Fruit fly (Drosophila melanogaster): ENCODE measurements around the gene olf413.

- TF ChIP-seq CG8478 (optimal IDR thresholded peaks at IDR 0.05), result no peak
- peak; percentile 75 to 76 for TF ChIP-seq CTCF (optimal IDR thresholded peaks at IDR 0.05)
These were observed 26.0 kb downstream of the olf413 start for dm6 chr3L:22161872-22162271.

All from S2 (cell line).